Worm (Caenorhabditis elegans): ENCODE measurements around the gene clec-226.

clec-226 gene

DNA sequence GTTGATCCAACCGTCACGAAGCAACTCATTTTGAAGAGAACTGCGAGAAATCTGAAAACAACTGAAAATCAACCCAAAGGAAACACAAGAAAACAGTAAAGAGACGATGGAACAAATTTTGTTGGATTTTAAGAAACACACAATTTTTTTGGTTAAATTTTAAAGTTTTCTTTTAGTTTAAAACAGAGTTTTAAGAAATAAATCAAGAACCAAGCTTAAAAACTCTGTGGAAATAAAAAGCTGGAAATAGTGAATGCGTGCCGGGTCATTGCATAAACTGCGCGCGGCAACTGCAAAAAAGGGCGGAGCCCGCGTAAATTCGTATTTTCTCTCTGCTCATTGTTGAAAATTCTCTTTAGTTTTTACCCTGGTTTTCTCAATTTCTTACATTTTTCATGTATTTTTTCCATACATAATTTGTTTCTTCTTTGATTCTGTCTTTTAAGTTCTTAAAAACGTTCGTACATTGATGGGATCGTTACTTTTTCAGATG lies 15.2 kb downstream of the clec-226 start, which contains the start of the genes algn-13 and R10D12.13:
TSS of gene algn-13 (minus strand) at position 51 of the 493 bp plus-strand sequence.
TSS of gene R10D12.13 (plus strand) at position 491 of the 493 bp plus-strand sequence.
- TF ChIP-seq nhr-237 (tag; optimal IDR thresholded peaks at IDR 0.05) (no peak), bed-3 (GFP tag; optimal IDR thresholded peaks at IDR 0.05) (peak; percentile 70), mab-5 (tag; optimal IDR thresholded peaks at IDR 0.05) (peak; percentile 60), nhr-76 (tag; optimal IDR thresholded peaks at IDR 0.05) (no peak), lsy-2 (tag; optimal IDR thresholded peaks at IDR 0.05) (peak; percentile 37), ceh-83 (GFP tag; optimal IDR thresholded peaks at IDR 0.05) (peak; percentile 79), tbx-8 (GFP tag; optimal IDR thresholded peaks at IDR 0.05) (peak; percentile 64), sem-2 (GFP tag; optimal IDR thresholded peaks at IDR 0.05) (peak; percentile 64), lin-32 (GFP tag; optimal IDR thresholded peaks at IDR 0.05) (peak; percentile 41), snpc-4 (tag; optimal IDR thresholded peaks at IDR 0.05) (no peak), blmp-1 (tag; optimal IDR thresholded peaks at IDR 0.05) (peak; percentile 52), elt-1 (tag; optimal IDR thresholded peaks at IDR 0.05; ENCODE audit: borderline replicate concordance, insufficient read depth) (peak; percentile 47), nhr-2 (tag; optimal IDR thresholded peaks at IDR 0.05) (peak; percentile 24), ceh-43 (GFP tag; optimal IDR thresholded peaks at IDR 0.05) (peak; percentile 68), hlh-1 (tag; optimal IDR thresholded peaks at IDR 0.05) (peak; percentile 26), mls-2 (tag; optimal IDR thresholded peaks at IDR 0.05) (peak; percentile 84), ceh-39 (tag; optimal IDR thresholded peaks at IDR 0.05) (no peak), ces-1 (GFP tag; optimal IDR thresholded peaks at IDR 0.05) (peak; percentile 40), drap-1 (GFP tag; optimal IDR thresholded peaks at IDR 0.05) (peak; percentile 81), ham-2 (GFP tag; optimal IDR thresholded peaks at IDR 0.05) (peak; percentile 60), unc-62 (GFP tag; optimal IDR thresholded peaks at IDR 0.05) (no peak), ztf-11 (tag; optimal IDR thresholded peaks at IDR 0.05) (peak; percentile 59), cnd-1 (tag; optimal IDR thresholded peaks at IDR 0.05) (peak; percentile 77), nhr-28 (tag; optimal IDR thresholded peaks at IDR 0.05) (no peak), unc-120 (tag; optimal IDR thresholded peaks at IDR 0.05; ENCODE audit: poor library complexity, severe bottlenecking) (peak; percentile 91), pha-4 (tag; optimal IDR thresholded peaks at IDR 0.05) (peak; percentile 52), elt-3 (tag; optimal IDR thresholded peaks at IDR 0.05) (peak; percentile 16), lin-13 (tag; optimal IDR thresholded peaks at IDR 0.05) (peak; percentile 66), sptf-1 (tag; optimal IDR thresholded peaks at IDR 0.05) (peak; percentile 92), mep-1 (tag; optimal IDR thresholded peaks at IDR 0.05) (peak; percentile 79), unc-39 (tag; optimal IDR thresholded peaks at IDR 0.05) (no peak), flh-1 (GFP tag; optimal IDR thresholded peaks at IDR 0.05) (peak; percentile 64), nhr-12 (tag; optimal IDR thresholded peaks at IDR 0.05) (no peak), M03D4.4 (tag; optimal IDR thresholded peaks at IDR 0.05) (peak; percentile 86)

DNA sequence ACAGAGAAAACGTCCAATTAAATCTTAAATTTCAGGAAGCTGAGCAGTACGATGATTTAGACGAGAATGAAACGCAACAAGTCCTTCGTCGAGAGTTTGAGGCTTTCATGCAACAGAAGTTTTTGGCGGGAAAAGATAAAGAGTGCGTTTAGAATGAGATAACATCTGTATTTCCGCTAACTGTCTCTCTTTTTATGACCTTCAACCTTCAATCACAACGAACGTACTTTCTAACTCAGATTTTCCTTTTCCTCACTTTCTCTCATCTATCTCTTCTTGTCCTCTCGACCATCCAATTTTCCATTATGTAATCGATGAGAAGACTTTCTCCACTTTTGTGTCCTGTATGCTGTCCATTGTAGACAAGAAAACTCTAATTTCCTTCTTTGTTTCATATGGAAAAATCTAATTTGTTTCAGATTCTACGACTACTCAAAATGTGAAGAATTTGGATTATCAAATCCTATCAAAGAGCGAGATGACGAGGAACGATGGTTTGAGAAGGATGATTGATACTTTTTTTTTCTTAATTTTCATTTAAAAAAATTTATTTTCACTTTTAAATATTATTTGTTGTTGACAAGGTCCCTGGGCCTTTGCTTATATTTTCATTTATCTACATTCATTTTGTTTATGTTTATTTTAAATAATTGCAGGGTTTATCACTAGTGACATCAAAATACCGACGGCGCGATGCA lies 16.7 kb downstream of the clec-226 start, which contains the start of gene sao-1:
TSS of gene sao-1 (plus strand) at position 648 of the 698 bp plus-strand sequence.
- TF ChIP-seq unc-62 (GFP tag; optimal IDR thresholded peaks at IDR 0.05) (no peak), blmp-1 (tag; optimal IDR thresholded peaks at IDR 0.05) (peak; percentile 79), nhr-237 (tag; optimal IDR thresholded peaks at IDR 0.05) (no peak), lin-13 (tag; optimal IDR thresholded peaks at IDR 0.05) (no peak), nhr-12 (tag; optimal IDR thresholded peaks at IDR 0.05) (no peak), ces-1 (GFP tag; optimal IDR thresholded peaks at IDR 0.05) (no peak), unc-120 (tag; optimal IDR thresholded peaks at IDR 0.05; ENCODE audit: poor library complexity, severe bottlenecking) (no peak), elt-1 (tag; optimal IDR thresholded peaks at IDR 0.05; ENCODE audit: borderline replicate concordance, insufficient read depth) (peak; percentile 80)

DNA sequence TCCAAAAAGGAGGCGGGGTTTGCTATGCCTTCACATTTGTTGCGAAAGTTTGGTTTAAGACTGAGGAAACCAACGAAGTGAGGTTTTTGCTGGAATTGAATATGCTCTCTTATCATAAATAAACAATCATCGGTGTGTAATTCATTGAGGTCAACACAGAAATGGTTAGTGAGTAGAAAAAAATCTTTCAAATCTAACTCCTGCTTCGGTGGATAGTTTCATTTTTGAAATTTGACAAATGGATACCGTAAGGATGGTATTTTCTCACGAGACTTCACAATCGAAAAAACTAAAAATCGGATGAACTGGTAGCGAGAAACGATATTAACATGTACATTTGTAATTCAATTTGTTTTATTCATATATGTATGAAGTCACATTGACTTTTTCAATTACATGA lies 34.0 kb downstream of the clec-226 start, which contains the start of gene eol-1:
TSS of gene eol-1 (minus strand) at position 101 of the 400 bp plus-strand sequence.
- TF ChIP-seq ham-2 (GFP tag; optimal IDR thresholded peaks at IDR 0.05) (no peak), lin-13 (tag; optimal IDR thresholded peaks at IDR 0.05) (no peak), nhr-28 (tag; optimal IDR thresholded peaks at IDR 0.05) (no peak), mab-5 (tag; optimal IDR thresholded peaks at IDR 0.05) (no peak), M03D4.4 (tag; optimal IDR thresholded peaks at IDR 0.05) (no peak), nhr-2 (tag; optimal IDR thresholded peaks at IDR 0.05) (no peak), sptf-1 (tag; optimal IDR thresholded peaks at IDR 0.05) (no peak), unc-39 (tag; optimal IDR thresholded peaks at IDR 0.05) (no peak), cnd-1 (tag; optimal IDR thresholded peaks at IDR 0.05) (no peak), pha-4 (tag; optimal IDR thresholded peaks at IDR 0.05) (no peak), bed-3 (GFP tag; optimal IDR thresholded peaks at IDR 0.05) (no peak), elt-3 (tag; optimal IDR thresholded peaks at IDR 0.05) (no peak)
